Fruit fly (Drosophila melanogaster): ENCODE data around the gene sNPF.

Gene sNPF

DNA sequence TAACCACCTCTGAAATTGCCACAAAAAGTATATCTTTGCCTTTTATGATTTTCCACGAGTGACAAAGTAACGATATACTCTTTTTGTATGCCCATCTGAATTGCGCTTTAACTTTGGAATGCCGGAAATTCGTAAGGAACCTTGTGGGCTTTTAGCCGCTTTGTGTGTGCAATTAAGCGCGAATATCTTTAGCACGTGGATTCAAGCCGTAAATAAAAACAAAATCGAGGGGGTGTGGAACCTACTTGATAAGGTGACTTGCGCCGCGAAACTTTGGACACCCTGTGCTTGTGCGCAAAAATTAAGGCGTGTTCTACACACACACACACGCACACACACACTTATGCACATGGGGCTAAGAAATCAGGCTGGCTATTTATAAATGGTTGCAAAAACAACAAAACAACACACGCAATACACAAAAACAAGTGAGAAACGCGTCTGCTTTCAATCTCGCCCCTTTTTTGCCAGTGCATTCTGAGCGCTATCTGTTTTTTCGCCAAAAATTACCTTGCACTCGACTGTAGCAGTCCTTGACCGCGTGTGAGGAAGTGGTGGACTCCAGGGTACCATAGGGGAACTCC is 56.4 kb downstream of the sNPF start (continued):
- TF ChIP-seq sd (tag; optimal IDR thresholded peaks at IDR 0.05) = peak; percentile 18
- no peak for TF ChIP-seq Dfd (GFP tag; optimal IDR thresholded peaks at IDR 0.05)
- TF ChIP-seq Side (GFP tag; optimal IDR thresholded peaks at IDR 0.05) = no peak
- TF ChIP-seq CG10366 (GFP tag; IDR thresholded peaks at IDR 0.05) = no peak; the same call in 1 of the 2 replicates
- no peak for TF ChIP-seq ac (GFP tag; optimal IDR thresholded peaks at IDR 0.05)
- no peak for TF ChIP-seq jing (GFP tag; optimal IDR thresholded peaks at IDR 0.05)
- no peak for TF ChIP-seq grau (tag; optimal IDR thresholded peaks at IDR 0.05)
- no peak for TF ChIP-seq Fer2 (tag; optimal IDR thresholded peaks at IDR 0.05)
- no peak for TF ChIP-seq CG2116 (GFP tag; optimal IDR thresholded peaks at IDR 0.05)
- TF ChIP-seq Drgx (GFP tag; IDR thresholded peaks at IDR 0.05) = 0 out of 2 replicates have a peak, but pooled peaks have one; percentile 26
- no peak for TF ChIP-seq z (GFP tag; IDR thresholded peaks at IDR 0.05)
- no peak for TF ChIP-seq Bteb2 (GFP tag; optimal IDR thresholded peaks at IDR 0.05)
- TF ChIP-seq usp (GFP tag; optimal IDR thresholded peaks at IDR 0.05) = no peak
- TF ChIP-seq CG31388 (GFP tag; optimal IDR thresholded peaks at IDR 0.05) = no peak
- 0 out of 4 replicates have a peak, but pooled peaks have one; percentile 55 for TF ChIP-seq chinmo (GFP tag; IDR thresholded peaks at IDR 0.05; ENCODE audit: partially characterized antibody)
- no peak for TF ChIP-seq NK7.1 (GFP tag; optimal IDR thresholded peaks at IDR 0.05)
- TF ChIP-seq Med (GFP tag) = peak; percentile 50
- no peak for TF ChIP-seq bcd (GFP tag; optimal IDR thresholded peaks at IDR 0.05)
- no peak for TF ChIP-seq mam (GFP tag; optimal IDR thresholded peaks at IDR 0.05)
- no peak for TF ChIP-seq cato (GFP tag; optimal IDR thresholded peaks at IDR 0.05; ENCODE audit: borderline replicate concordance)
- TF ChIP-seq Kr (GFP tag; optimal IDR thresholded peaks at IDR 0.05) = no peak
- TF ChIP-seq Ada2b (GFP tag; IDR thresholded peaks at IDR 0.05) = peak; percentile 8; the same call in 1 of the 2 replicates
- peak; percentile 12 for TF ChIP-seq lab (GFP tag; optimal IDR thresholded peaks at IDR 0.05)
- no peak for TF ChIP-seq nmo (GFP tag; optimal IDR thresholded peaks at IDR 0.05)
- TF ChIP-seq CG11504 (tag; optimal IDR thresholded peaks at IDR 0.05) = no peak
- TF ChIP-seq MESR4 (GFP tag; optimal IDR thresholded peaks at IDR 0.05) = no peak
- TF ChIP-seq onecut (GFP tag; IDR thresholded peaks at IDR 0.05) = no peak
- 0 out of 2 replicates have a peak, but pooled peaks have one; percentile 7 for TF ChIP-seq CG14014 (GFP tag; IDR thresholded peaks at IDR 0.05)
- no peak for TF ChIP-seq Sox100B (GFP tag; optimal IDR thresholded peaks at IDR 0.05)
- 0 out of 3 replicates have a peak, but pooled peaks have one; percentile 12 for TF ChIP-seq Dbx (GFP tag; IDR thresholded peaks at IDR 0.05)
- TF ChIP-seq zfh1 (GFP tag; IDR thresholded peaks at IDR 0.05) = no peak; the same call in 2 of the 3 replicates
- no peak for TF ChIP-seq Chrac-16 (GFP tag; optimal IDR thresholded peaks at IDR 0.05)
- no peak for TF ChIP-seq en (GFP tag; optimal IDR thresholded peaks at IDR 0.05)
- peak; percentile 66 for TF ChIP-seq Meics (GFP tag; optimal IDR thresholded peaks at IDR 0.05)

DNA sequence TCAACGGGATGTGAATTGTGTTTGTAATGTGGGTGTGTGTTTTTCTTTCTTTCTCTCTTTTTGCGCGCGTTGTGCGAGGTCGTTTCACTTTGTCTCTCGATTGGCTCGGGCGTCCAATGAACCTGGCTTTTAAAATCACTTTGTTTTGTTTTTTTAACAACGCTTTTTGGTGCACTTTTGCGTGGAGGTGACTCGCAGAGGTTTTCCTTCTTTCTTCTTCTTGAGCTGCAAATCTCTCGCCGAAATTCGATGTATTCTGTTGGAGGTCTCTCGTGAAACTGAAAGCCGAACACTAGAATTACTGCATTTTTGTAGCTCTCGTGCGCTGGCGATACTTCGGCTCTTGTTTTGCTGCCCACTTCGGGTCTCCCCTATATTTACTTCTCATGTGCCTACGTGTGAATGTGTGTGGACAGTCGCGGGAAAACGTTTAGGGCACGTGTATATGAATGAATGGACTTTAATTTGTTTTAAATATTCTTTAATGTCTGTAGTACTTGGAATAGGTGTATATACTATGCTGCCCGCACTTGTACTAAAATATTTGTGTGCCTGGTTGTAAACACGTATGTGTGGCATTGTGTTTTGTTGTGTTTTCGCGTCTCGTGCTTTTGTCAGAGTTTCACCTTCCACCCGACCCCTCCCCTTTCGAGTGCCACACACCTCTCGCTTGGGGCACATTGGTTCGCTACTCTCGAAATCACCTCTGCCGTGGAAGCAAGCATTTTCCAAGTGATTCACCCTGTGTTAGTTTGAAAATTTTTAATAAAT is 57.3 kb downstream of the sNPF start, which contains the start of gene fok:
TSS of gene fok (minus strand) at position 286 of the 771 bp plus-strand sequence.
- TF ChIP-seq hbn (GFP tag; IDR thresholded peaks at IDR 0.05; ENCODE audit: partially characterized antibody) (no peak), wor (GFP tag; IDR thresholded peaks at IDR 0.05) (peak; percentile 91), CG17912 (GFP tag; optimal IDR thresholded peaks at IDR 0.05) (peak; percentile 79), CG10267 (tag; optimal IDR thresholded peaks at IDR 0.05) (peak; percentile 93), C15 (GFP tag; IDR thresholded peaks at IDR 0.05) (no peak), CG17829 (tag; optimal IDR thresholded peaks at IDR 0.05) (peak; percentile 97), Sry-β (GFP tag; optimal IDR thresholded peaks at IDR 0.05) (peak; percentile 52), CG13775 (GFP tag; optimal IDR thresholded peaks at IDR 0.05) (peak; percentile 95), CG7839 (tag; optimal IDR thresholded peaks at IDR 0.05) (peak; percentile 98), CG7372 (GFP tag; IDR thresholded peaks at IDR 0.05) (peak; percentile 92), Dref (GFP tag; IDR thresholded peaks at IDR 0.05) (0 out of 2 replicates have a peak, but pooled peaks have one; percentile 33), rib (GFP tag; IDR thresholded peaks at IDR 0.05) (peak; percentile 98), org-1 (GFP tag; optimal IDR thresholded peaks at IDR 0.05) (peak; percentile 96), zen2 (GFP tag; IDR thresholded peaks at IDR 0.05; ENCODE audit: partially characterized antibody) (0 out of 3 replicates have a peak, but pooled peaks have one; percentile 7), MBD-R2 (GFP tag; IDR thresholded peaks at IDR 0.05) (peak; percentile 89), CG15601 (tag; optimal IDR thresholded peaks at IDR 0.05) (peak; percentile 95)

Measured in whole organism, embryonic.